Worm (Caenorhabditis elegans): Measurements from ENCODE around the gene F15B10.3.

The F15B10.3 gene

ce11 chrIV:6606587-6606986, 4.1 kb downstream of the F15B10.3 start:
- TF ChIP-seq ets-7 (tag; optimal IDR thresholded peaks at IDR 0.05) (no peak), scrt-1 (GFP tag; IDR thresholded peaks at IDR 0.05) (no peak), flt-1 (GFP tag; IDR thresholded peaks at IDR 0.05) (no peak), F13C5.2 (tag; optimal IDR thresholded peaks at IDR 0.05) (no peak), tbx-11 (GFP tag; IDR thresholded peaks at IDR 0.05) (no peak), tra-4 (tag; optimal IDR thresholded peaks at IDR 0.05) (no peak), hnd-1 (tag; optimal IDR thresholded peaks at IDR 0.05) (no peak), ceh-13 (GFP tag; optimal IDR thresholded peaks at IDR 0.05) (no peak), tbx-37 (GFP tag; conservative IDR thresholded peaks at IDR 0.05) (no peak), pes-1 (GFP tag; IDR thresholded peaks at IDR 0.05) (no peak), ama-1 (optimal IDR thresholded peaks at IDR 0.05) (no peak), ceh-36 (tag; optimal IDR thresholded peaks at IDR 0.05) (no peak), B0310.2 (tag; optimal IDR thresholded peaks at IDR 0.05) (no peak), hmbx-1 (tag; optimal IDR thresholded peaks at IDR 0.05) (no peak), sea-1 (GFP tag; conservative IDR thresholded peaks at IDR 0.05) (no peak)

DNA sequence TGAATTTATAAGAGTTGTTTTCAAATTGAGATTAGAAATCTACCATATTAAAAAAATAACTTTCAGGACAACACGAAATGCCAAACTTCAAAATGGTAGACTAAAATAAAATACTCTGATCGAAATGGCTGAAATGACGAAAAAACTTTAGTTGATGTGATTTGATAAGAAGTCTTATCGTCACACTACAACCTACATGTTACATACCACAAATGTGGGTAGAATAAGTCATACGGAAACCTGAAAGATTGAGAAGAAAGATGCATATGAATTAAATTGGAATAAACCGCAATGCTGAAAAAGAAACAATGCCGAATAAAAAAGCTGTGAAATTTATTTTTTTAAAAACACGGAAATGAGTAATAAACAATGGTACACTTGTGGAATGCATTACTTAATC, 4.6 kb downstream of the F15B10.3 start:
- no peak for TF ChIP-seq hmbx-1 (tag; optimal IDR thresholded peaks at IDR 0.05)
- TF ChIP-seq hnd-1 (tag; optimal IDR thresholded peaks at IDR 0.05), result no peak
- TF ChIP-seq tra-4 (tag; optimal IDR thresholded peaks at IDR 0.05), result no peak
- no peak for TF ChIP-seq ets-7 (tag; optimal IDR thresholded peaks at IDR 0.05)
- TF ChIP-seq pes-1 (GFP tag; IDR thresholded peaks at IDR 0.05), result no peak
- no peak for TF ChIP-seq hmg-4 (GFP tag; optimal IDR thresholded peaks at IDR 0.05)
- no peak for TF ChIP-seq F13C5.2 (tag; optimal IDR thresholded peaks at IDR 0.05)
- TF ChIP-seq B0310.2 (tag; optimal IDR thresholded peaks at IDR 0.05), result no peak
- no peak for TF ChIP-seq flt-1 (GFP tag; IDR thresholded peaks at IDR 0.05)
- TF ChIP-seq tbx-11 (GFP tag; IDR thresholded peaks at IDR 0.05), result no peak
- no peak for TF ChIP-seq ceh-13 (GFP tag; optimal IDR thresholded peaks at IDR 0.05)
- no peak for TF ChIP-seq sea-1 (GFP tag; conservative IDR thresholded peaks at IDR 0.05)
- no peak for TF ChIP-seq tbx-37 (GFP tag; conservative IDR thresholded peaks at IDR 0.05)
- no peak for TF ChIP-seq scrt-1 (GFP tag; IDR thresholded peaks at IDR 0.05)
- no peak for TF ChIP-seq ama-1 (optimal IDR thresholded peaks at IDR 0.05)
- no peak for TF ChIP-seq ceh-36 (tag; optimal IDR thresholded peaks at IDR 0.05)
- TF ChIP-seq aly-1 (tag; optimal IDR thresholded peaks at IDR 0.05), result no peak

DNA sequence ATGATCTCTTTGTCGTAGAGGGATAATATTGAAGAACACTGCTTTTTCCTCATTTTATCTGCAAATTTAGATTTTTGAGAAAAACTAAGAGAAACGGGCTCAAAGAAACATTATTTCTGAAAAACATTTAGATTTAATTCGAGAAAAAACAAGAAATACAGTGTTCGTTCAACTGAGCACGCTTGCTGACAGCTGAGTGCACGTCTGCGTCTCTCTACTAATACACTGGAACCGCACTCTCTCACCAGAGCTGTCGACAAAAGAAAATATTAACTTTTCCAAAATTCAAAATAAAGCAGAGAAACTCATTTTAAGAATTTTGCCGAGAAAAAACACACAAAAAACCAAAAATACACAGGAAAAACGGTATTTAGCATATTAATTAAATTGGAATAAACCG, 10.8 kb downstream of the F15B10.3 start, which contains the start of gene drh-1:
TSS of gene drh-1 (minus strand) at position 58 of the 400 bp plus-strand sequence.
- TF ChIP-seq F13C5.2 (tag; optimal IDR thresholded peaks at IDR 0.05), result no peak
- no peak for TF ChIP-seq tra-4 (tag; optimal IDR thresholded peaks at IDR 0.05)
- TF ChIP-seq hmbx-1 (tag; optimal IDR thresholded peaks at IDR 0.05), result no peak
- no peak for TF ChIP-seq tbx-37 (GFP tag; conservative IDR thresholded peaks at IDR 0.05)
- no peak for TF ChIP-seq ceh-13 (GFP tag; optimal IDR thresholded peaks at IDR 0.05)
- no peak for TF ChIP-seq sea-1 (GFP tag; conservative IDR thresholded peaks at IDR 0.05)
- no peak for TF ChIP-seq flt-1 (GFP tag; IDR thresholded peaks at IDR 0.05)
- TF ChIP-seq hmg-4 (GFP tag; optimal IDR thresholded peaks at IDR 0.05), result no peak
- TF ChIP-seq B0310.2 (tag; optimal IDR thresholded peaks at IDR 0.05), result no peak
- TF ChIP-seq scrt-1 (GFP tag; IDR thresholded peaks at IDR 0.05), result no peak
- TF ChIP-seq aly-1 (tag; optimal IDR thresholded peaks at IDR 0.05), result no peak
- no peak for TF ChIP-seq ama-1 (optimal IDR thresholded peaks at IDR 0.05)
- no peak for TF ChIP-seq hnd-1 (tag; optimal IDR thresholded peaks at IDR 0.05)

ce11 chrIV:6618607-6619006, 16.1 kb downstream of the F15B10.3 start:
- TF ChIP-seq flt-1 (GFP tag; IDR thresholded peaks at IDR 0.05) (no peak), aly-1 (tag; optimal IDR thresholded peaks at IDR 0.05) (no peak), tra-4 (tag; optimal IDR thresholded peaks at IDR 0.05) (no peak), tbx-37 (GFP tag; conservative IDR thresholded peaks at IDR 0.05) (no peak), tbx-11 (GFP tag; IDR thresholded peaks at IDR 0.05) (no peak), F13C5.2 (tag; optimal IDR thresholded peaks at IDR 0.05) (no peak), sea-1 (GFP tag; conservative IDR thresholded peaks at IDR 0.05) (no peak), hmg-4 (GFP tag; optimal IDR thresholded peaks at IDR 0.05) (no peak), ceh-13 (GFP tag; optimal IDR thresholded peaks at IDR 0.05) (no peak), scrt-1 (GFP tag; IDR thresholded peaks at IDR 0.05) (no peak), ceh-36 (tag; optimal IDR thresholded peaks at IDR 0.05) (no peak), hmbx-1 (tag; optimal IDR thresholded peaks at IDR 0.05) (no peak), B0310.2 (tag; optimal IDR thresholded peaks at IDR 0.05) (no peak), ama-1 (optimal IDR thresholded peaks at IDR 0.05) (no peak), ets-7 (tag; optimal IDR thresholded peaks at IDR 0.05) (no peak), pes-1 (GFP tag; IDR thresholded peaks at IDR 0.05) (no peak), hnd-1 (tag; optimal IDR thresholded peaks at IDR 0.05) (no peak)

- TF ChIP-seq hmg-4 (GFP tag; optimal IDR thresholded peaks at IDR 0.05), result no peak
- TF ChIP-seq tra-4 (tag; optimal IDR thresholded peaks at IDR 0.05), result no peak
- TF ChIP-seq tbx-11 (GFP tag; IDR thresholded peaks at IDR 0.05), result no peak
- no peak for TF ChIP-seq flt-1 (GFP tag; IDR thresholded peaks at IDR 0.05)
- no peak for TF ChIP-seq ets-7 (tag; optimal IDR thresholded peaks at IDR 0.05)
- TF ChIP-seq pes-1 (GFP tag; IDR thresholded peaks at IDR 0.05), result no peak
- TF ChIP-seq sea-1 (GFP tag; conservative IDR thresholded peaks at IDR 0.05), result no peak
- TF ChIP-seq hnd-1 (tag; optimal IDR thresholded peaks at IDR 0.05), result no peak
- TF ChIP-seq B0310.2 (tag; optimal IDR thresholded peaks at IDR 0.05), result no peak
- TF ChIP-seq aly-1 (tag; optimal IDR thresholded peaks at IDR 0.05), result no peak
- no peak for TF ChIP-seq ceh-13 (GFP tag; optimal IDR thresholded peaks at IDR 0.05)
- no peak for TF ChIP-seq ceh-36 (tag; optimal IDR thresholded peaks at IDR 0.05)
- TF ChIP-seq tbx-37 (GFP tag; conservative IDR thresholded peaks at IDR 0.05), result no peak
These were observed 18.8 kb downstream of the F15B10.3 start, which contains the start of gene C01B10.3 for ce11 chrIV:6621252-6621651. Gene C01B10.3 (minus strand): TSS chrIV:6621352.

DNA sequence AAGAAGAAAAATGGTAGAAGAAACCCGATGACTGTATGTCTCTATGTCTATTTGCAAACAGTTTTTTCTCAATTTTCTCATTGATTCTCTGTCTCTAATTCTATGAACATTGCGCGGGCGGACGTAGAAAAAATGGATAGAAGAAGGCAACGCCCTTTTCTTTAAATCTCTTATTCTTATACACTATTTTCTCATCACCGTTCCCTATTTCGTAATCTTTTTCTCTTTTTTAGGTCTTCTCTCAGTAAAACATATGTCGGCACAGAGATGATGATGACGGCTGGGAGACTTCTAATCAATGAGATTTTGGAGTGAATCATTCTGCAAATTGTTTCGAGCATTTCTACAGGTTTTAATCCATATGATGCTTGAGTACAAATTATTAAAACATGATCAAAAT, 19.7 kb downstream of the F15B10.3 start:
- TF ChIP-seq ceh-13 (GFP tag; optimal IDR thresholded peaks at IDR 0.05) (no peak), tbx-11 (GFP tag; IDR thresholded peaks at IDR 0.05) (no peak), flt-1 (GFP tag; IDR thresholded peaks at IDR 0.05) (no peak), B0310.2 (tag; optimal IDR thresholded peaks at IDR 0.05) (no peak), sea-1 (GFP tag; conservative IDR thresholded peaks at IDR 0.05) (no peak), F13C5.2 (tag; optimal IDR thresholded peaks at IDR 0.05) (no peak), tbx-37 (GFP tag; conservative IDR thresholded peaks at IDR 0.05) (no peak), aly-1 (tag; optimal IDR thresholded peaks at IDR 0.05) (no peak), hnd-1 (tag; optimal IDR thresholded peaks at IDR 0.05) (no peak), ceh-36 (tag; optimal IDR thresholded peaks at IDR 0.05) (no peak), tra-4 (tag; optimal IDR thresholded peaks at IDR 0.05) (no peak), ama-1 (optimal IDR thresholded peaks at IDR 0.05) (no peak), hmbx-1 (tag; optimal IDR thresholded peaks at IDR 0.05) (no peak), scrt-1 (GFP tag; IDR thresholded peaks at IDR 0.05) (no peak), pes-1 (GFP tag; IDR thresholded peaks at IDR 0.05) (no peak), hmg-4 (GFP tag; optimal IDR thresholded peaks at IDR 0.05) (no peak), ets-7 (tag; optimal IDR thresholded peaks at IDR 0.05) (no peak)

ce11 chrIV:6623390-6623789, 20.9 kb downstream of the F15B10.3 start, which contains the start of gene C01B10.44:
Gene C01B10.44 (plus strand): TSS chrIV:6623690.
- no peak for TF ChIP-seq B0310.2 (tag; optimal IDR thresholded peaks at IDR 0.05)
- no peak for TF ChIP-seq hnd-1 (tag; optimal IDR thresholded peaks at IDR 0.05)
- no peak for TF ChIP-seq hmg-4 (GFP tag; optimal IDR thresholded peaks at IDR 0.05)
- no peak for TF ChIP-seq tbx-11 (GFP tag; IDR thresholded peaks at IDR 0.05)

Data from whole organism, early embryonic.